Worm (Caenorhabditis elegans) whole organism, young adult: ENCODE measurements around the gene mrps-18B.

Experiments used
- B0019.2 ChIP-seq: fragments of 200-800 bp; sonication (Bioruptor generic); conservative IDR thresholded peaks from 2 replicates; pipeline ENCODE4 v1.3.6; 2022; ENCODE audit warnings: missing genetic modification reagents, missing genetic modification characterization, missing compliant biosample characterization
- B0261.1 ChIP-seq: sonication (generic microtip); optimal IDR thresholded peaks from 2 replicates; lab custom pipeline; 2016; ENCODE audit warnings: mild to moderate bottlenecking, missing genetic modification characterization, moderate library complexity, missing compliant biosample characterization
- C17E4.6 ChIP-seq: fragments of 200-800 bp; sonication (Bioruptor generic); IDR thresholded peaks from 2 replicates; pipeline ENCODE4 v1.3.6; 2022; ENCODE audit warnings: missing genetic modification reagents, missing genetic modification characterization, missing compliant biosample characterization
- F10E7.11 ChIP-seq: sonication (generic microtip); optimal IDR thresholded peaks from 2 replicates; lab custom pipeline; 2017; ENCODE audit warnings: mild to moderate bottlenecking, missing genetic modification characterization, moderate library complexity, missing compliant biosample characterization
- F22D6.2 ChIP-seq: sonication (generic microtip); optimal IDR thresholded peaks from 2 replicates; lab custom pipeline; 2016; ENCODE audit warnings: mild to moderate bottlenecking, missing genetic modification characterization, missing compliant biosample characterization
- F23B12.7 ChIP-seq: sonication (generic microtip); optimal IDR thresholded peaks from 2 replicates; lab custom pipeline; 2017; ENCODE audit warnings: missing genetic modification characterization, mild to moderate bottlenecking, missing compliant biosample characterization, antibody characterized with exemption, moderate library complexity; ENCODE audit not compliant: insufficient read depth
- F33H1.4 ChIP-seq: fragments of 200-800 bp; sonication (Bioruptor generic); IDR thresholded peaks from 2 replicates; pipeline ENCODE4 v1.3.6; 2022; ENCODE audit warnings: missing genetic modification reagents, missing genetic modification characterization, missing compliant biosample characterization
- F37B4.10 ChIP-seq: fragments of 200-800 bp; sonication (Bioruptor generic); IDR thresholded peaks from 2 replicates; pipeline ENCODE4 v1.3.6; 2022; ENCODE audit warnings: missing genetic modification characterization, missing compliant biosample characterization
- F52B5.7 ChIP-seq: sonication (generic microtip); optimal IDR thresholded peaks from 2 replicates; lab custom pipeline; 2016; ENCODE audit warnings: mild to moderate bottlenecking, missing genetic modification characterization, missing compliant biosample characterization
- F55B11.4 ChIP-seq: sonication (generic microtip); optimal IDR thresholded peaks from 2 replicates; lab custom pipeline; 2016; ENCODE audit warnings: missing compliant biosample characterization, missing genetic modification characterization, borderline replicate concordance; ENCODE audit not compliant: insufficient read depth
- F57A8.1 ChIP-seq: fragments of 200-800 bp; sonication (Bioruptor generic); optimal IDR thresholded peaks from 2 replicates; lab custom pipeline; 2018; ENCODE audit warnings: mild to moderate bottlenecking, missing genetic modification characterization, moderate library complexity, missing compliant biosample characterization
- ZK185.1 ChIP-seq: sonication (generic microtip); optimal IDR thresholded peaks from 2 replicates; lab custom pipeline; 2016; ENCODE audit warnings: mild to moderate bottlenecking, missing genetic modification characterization, missing compliant biosample characterization; ENCODE audit not compliant: poor library complexity, severe bottlenecking
- atf-7 ChIP-seq: sonication (generic microtip); optimal IDR thresholded peaks from 2 replicates; lab custom pipeline; 2017; ENCODE audit warnings: mild to moderate bottlenecking, missing genetic modification characterization, missing compliant biosample characterization
- athp-1 ChIP-seq: sonication (generic microtip); optimal IDR thresholded peaks from 2 replicates; lab custom pipeline; 2017; ENCODE audit warnings: mild to moderate bottlenecking, missing genetic modification characterization, missing compliant biosample characterization
- attf-3 ChIP-seq: fragments of 200-800 bp; sonication (Bioruptor generic); conservative IDR thresholded peaks from 2 replicates; pipeline ENCODE4 v1.3.6; 2022; ENCODE audit warnings: missing genetic modification reagents, missing genetic modification characterization, missing compliant biosample characterization
- attf-6 ChIP-seq: fragments of 200-800 bp; sonication (Bioruptor generic); IDR thresholded peaks from 2 replicates; pipeline ENCODE4 v1.3.6; 2022; ENCODE audit warnings: missing genetic modification reagents, missing genetic modification characterization, missing compliant biosample characterization
- ccch-3 ChIP-seq: fragments of 200-800 bp; sonication (Bioruptor generic); optimal IDR thresholded peaks from 2 replicates; lab custom pipeline; 2018; ENCODE audit warnings: mild to moderate bottlenecking, missing genetic modification characterization, missing compliant biosample characterization
- ceh-27 ChIP-seq: fragments of 200-800 bp; sonication (Bioruptor generic); optimal IDR thresholded peaks from 2 replicates; lab custom pipeline; 2018; ENCODE audit warnings: mild to moderate bottlenecking, missing genetic modification characterization, moderate library complexity, missing compliant biosample characterization
- ceh-79 ChIP-seq: sonication (generic microtip); optimal IDR thresholded peaks from 2 replicates; lab custom pipeline; 2017; ENCODE audit warnings: mild to moderate bottlenecking, missing genetic modification characterization, missing compliant biosample characterization
- ceh-91 ChIP-seq: fragments of 200-800 bp; sonication (Bioruptor generic); IDR thresholded peaks from 2 replicates; pipeline ENCODE4 v1.3.6; 2022; ENCODE audit warnings: missing genetic modification reagents, missing genetic modification characterization, missing compliant biosample characterization
- dox-1 ChIP-seq: fragments of 200-800 bp; sonication (Bioruptor generic); IDR thresholded peaks from 2 replicates; pipeline ENCODE4 v1.3.6; 2022; ENCODE audit warnings: missing genetic modification reagents, missing genetic modification characterization, missing compliant biosample characterization
- dpl-1 ChIP-seq: fragments of 150-350 bp; optimal IDR thresholded peaks from 2 replicates; lab custom pipeline; 2014; ENCODE audit warnings: missing biosample characterization, missing genetic modification reagents, missing genetic modification characterization
- egrh-3 ChIP-seq: fragments of 200-800 bp; sonication (Bioruptor generic); IDR thresholded peaks from 2 replicates; pipeline ENCODE4 v1.3.6; 2022; ENCODE audit warnings: missing genetic modification reagents, missing genetic modification characterization, missing compliant biosample characterization
- ekl-4 ChIP-seq: fragments of 200-800 bp; sonication (Bioruptor generic); IDR thresholded peaks from 2 replicates; pipeline ENCODE4 v1.3.6; 2022; ENCODE audit warnings: missing genetic modification reagents, missing genetic modification characterization, missing compliant biosample characterization
- him-1 ChIP-seq: sonication (generic microtip); optimal IDR thresholded peaks from 2 replicates; lab custom pipeline; 2016; ENCODE audit warnings: missing genotype, missing genetic modification reagents, missing genetic modification characterization, missing compliant biosample characterization
- hlh-26 ChIP-seq: fragments of 200-800 bp; sonication (Bioruptor generic); conservative IDR thresholded peaks from 2 replicates; pipeline ENCODE4 v1.3.6; 2022; ENCODE audit warnings: missing genetic modification reagents, missing genetic modification characterization, missing compliant biosample characterization
- hmg-1.2 ChIP-seq: fragments of 200-800 bp; sonication (Bioruptor generic); IDR thresholded peaks from 2 replicates; pipeline ENCODE4 v1.3.6; 2022; ENCODE audit warnings: missing genetic modification reagents, missing genetic modification characterization, missing compliant biosample characterization
- let-526 ChIP-seq: fragments of 200-800 bp; sonication (Bioruptor generic); IDR thresholded peaks from 2 replicates; pipeline ENCODE4 v1.3.6; 2022; ENCODE audit warnings: missing genetic modification reagents, missing genetic modification characterization, missing compliant biosample characterization
- lin-40 ChIP-seq: sonication (generic microtip); optimal IDR thresholded peaks from 2 replicates; lab custom pipeline; 2016; ENCODE audit warnings: missing genetic modification characterization, mild to moderate bottlenecking, missing compliant biosample characterization, missing genotype, missing genetic modification reagents
- lin-54 ChIP-seq: fragments of 200-800 bp; sonication (Bioruptor generic); optimal IDR thresholded peaks from 2 replicates; lab custom pipeline; 2018; ENCODE audit warnings: mild to moderate bottlenecking, missing genetic modification characterization, missing compliant biosample characterization
- lir-1 ChIP-seq: fragments of 200-800 bp; sonication (Bioruptor generic); conservative IDR thresholded peaks from 2 replicates; pipeline ENCODE4 v1.3.6; 2022; ENCODE audit warnings: missing genetic modification reagents, missing genetic modification characterization, missing compliant biosample characterization
- madf-3 ChIP-seq: fragments of 200-800 bp; sonication (Bioruptor generic); IDR thresholded peaks from 2 replicates; pipeline ENCODE4 v1.3.6; 2022; ENCODE audit warnings: missing genetic modification reagents, missing genetic modification characterization, missing compliant biosample characterization
- madf-8 ChIP-seq: fragments of 200-800 bp; sonication (Bioruptor generic); conservative IDR thresholded peaks from 2 replicates; pipeline ENCODE4 v1.3.6; 2022; ENCODE audit warnings: missing genetic modification reagents, missing genetic modification characterization, missing compliant biosample characterization
- mes-4 ChIP-seq: sonication (generic microtip); optimal IDR thresholded peaks from 2 replicates; lab custom pipeline; 2016; ENCODE audit warnings: missing genotype, missing genetic modification characterization, missing compliant biosample characterization
- nfyb-1 ChIP-seq: fragments of 200-800 bp; sonication (Bioruptor generic); IDR thresholded peaks from 2 replicates; pipeline ENCODE4 v1.3.6; 2022; ENCODE audit warnings: missing genetic modification reagents, missing genetic modification characterization, missing compliant biosample characterization
- nhr-120 ChIP-seq: fragments of 200-800 bp; sonication (Bioruptor generic); IDR thresholded peaks from 2 replicates; pipeline ENCODE4 v1.3.6; 2022; ENCODE audit warnings: missing genetic modification characterization, missing compliant biosample characterization
- nhr-179 ChIP-seq: sonication (generic microtip); optimal IDR thresholded peaks from 2 replicates; lab custom pipeline; 2016; ENCODE audit warnings: mild to moderate bottlenecking, missing genetic modification characterization, missing compliant biosample characterization
- nhr-27 ChIP-seq: fragments of 200-800 bp; sonication (Bioruptor generic); optimal IDR thresholded peaks from 2 replicates; lab custom pipeline; 2018; ENCODE audit warnings: mild to moderate bottlenecking, missing genetic modification characterization, moderate library complexity, missing compliant biosample characterization
- repo-1 ChIP-seq: sonication (generic microtip); optimal IDR thresholded peaks from 2 replicates; lab custom pipeline; 2017; ENCODE audit warnings: mild to moderate bottlenecking, missing genetic modification characterization, missing compliant biosample characterization
- snpc-1.3 ChIP-seq: sonication (generic microtip); optimal IDR thresholded peaks from 2 replicates; lab custom pipeline; 2017; ENCODE audit warnings: missing genetic modification characterization, mild to moderate bottlenecking, missing compliant biosample characterization, antibody characterized with exemption, moderate library complexity, missing genotype, missing genetic modification reagents; ENCODE audit not compliant: insufficient read depth
- tlf-1 ChIP-seq: fragments of 200-800 bp; sonication (Bioruptor generic); optimal IDR thresholded peaks from 2 replicates; lab custom pipeline; 2018; ENCODE audit warnings: mild to moderate bottlenecking, missing genetic modification characterization, missing compliant biosample characterization
- unc-62 ChIP-seq: fragments of 150-350 bp; optimal IDR thresholded peaks from 2 replicates; lab custom pipeline; 2014; ENCODE audit warnings: missing biosample characterization, missing genetic modification reagents, missing genetic modification characterization
- zim-3 ChIP-seq: sonication (generic microtip); optimal IDR thresholded peaks from 2 replicates; lab custom pipeline; 2017; ENCODE audit warnings: mild to moderate bottlenecking, missing genetic modification characterization, moderate library complexity, missing compliant biosample characterization
- ztf-18 ChIP-seq: sonication (generic microtip); optimal IDR thresholded peaks from 2 replicates; lab custom pipeline; 2016; ENCODE audit warnings: missing genotype, mild to moderate bottlenecking, missing genetic modification characterization, missing compliant biosample characterization
- ztf-25 ChIP-seq: fragments of 200-800 bp; sonication (Bioruptor generic); IDR thresholded peaks from 2 replicates; pipeline ENCODE4 v1.3.6; 2022; ENCODE audit warnings: missing genetic modification reagents, missing genetic modification characterization, missing compliant biosample characterization
- ztf-26 ChIP-seq: sonication (generic microtip); optimal IDR thresholded peaks from 2 replicates; lab custom pipeline; 2017; ENCODE audit warnings: missing genetic modification characterization, missing compliant biosample characterization
- ztf-3 ChIP-seq: fragments of 200-800 bp; sonication (Bioruptor generic); optimal IDR thresholded peaks from 2 replicates; lab custom pipeline; 2018; ENCODE audit warnings: mild to moderate bottlenecking, missing genetic modification characterization, missing compliant biosample characterization

Gene mrps-18B

ce11 chrII:8569038-8569977 lies 43.8 kb downstream of the mrps-18B start, which contains the start of the genes col-38 and rpl-5:
Gene col-38 (minus strand): TSS chrII:8569088.
Gene rpl-5 (plus strand): TSS chrII:8569927.
- TF ChIP-seq attf-6 (GFP tag; lab: Robert Waterston, UW) (no peak), F57A8.1 (GFP tag; lab: Kevin White, UChicago) (no peak), ztf-26 (tag; lab: Kevin White, UChicago) (peak; percentile 29), ceh-79 (tag; lab: Kevin White, UChicago) (no peak), lin-54 (peak; percentile 98), lir-1 (GFP tag; lab: Robert Waterston, UW) (no peak), zim-3 (tag; lab: Kevin White, UChicago) (no peak), F37B4.10 (GFP tag; lab: Robert Waterston, UW) (no peak), atf-7 (tag; lab: Kevin White, UChicago) (no peak), dox-1 (GFP tag; lab: Robert Waterston, UW) (peak; percentile 83), ekl-4 (GFP tag; lab: Robert Waterston, UW) (peak; percentile 81), hmg-1.2 (GFP tag; lab: Robert Waterston, UW) (peak; percentile 62), dpl-1 (GFP tag; lab: Kevin White, UChicago) (peak; percentile 87), snpc-1.3 (tag; lab: Kevin White, UChicago) (peak; percentile 91), F10E7.11 (tag; lab: Kevin White, UChicago) (no peak), tlf-1 (peak; percentile 64), madf-8 (GFP tag; lab: Robert Waterston, UW) (peak; percentile 65), him-1 (peak; percentile 25), ztf-18 (peak; percentile 43), B0261.1 (no peak), F55B11.4 (no peak), nhr-179 (tag; lab: Kevin White, UChicago) (no peak), ZK185.1 (tag; lab: Kevin White, UChicago) (peak; percentile 58), ceh-27 (GFP tag; lab: Kevin White, UChicago) (peak; percentile 83), lin-40 (peak; percentile 56), ztf-25 (GFP tag; lab: Robert Waterston, UW) (no peak), repo-1 (tag; lab: Kevin White, UChicago) (no peak), B0019.2 (GFP tag; lab: Robert Waterston, UW) (0 out of 2 replicates have a peak, but pooled peaks have one; percentile 27), C17E4.6 (GFP tag; lab: Robert Waterston, UW) (no peak), nhr-120 (GFP tag; lab: Robert Waterston, UW) (no peak), unc-62 (no peak), let-526 (GFP tag; lab: Robert Waterston, UW) (no peak), madf-3 (peak; percentile 39; the same call in 1 of the 2 replicates), athp-1 (tag; lab: Kevin White, UChicago) (peak; percentile 56), F23B12.7 (tag; lab: Kevin White, UChicago) (peak; percentile 96), ccch-3 (GFP tag; lab: Kevin White, UChicago) (no peak), attf-3 (GFP tag; lab: Robert Waterston, UW) (peak; percentile 64), ceh-91 (GFP tag; lab: Robert Waterston, UW) (peak; percentile 72), egrh-3 (GFP tag; lab: Robert Waterston, UW) (no peak), mes-4 (tag; lab: Kevin White, UChicago) (no peak), hlh-26 (no peak), ztf-3 (GFP tag; lab: Kevin White, UChicago) (no peak), nhr-27 (tag; lab: Kevin White, UChicago) (no peak), F52B5.7 (tag; lab: Kevin White, UChicago) (no peak), F22D6.2 (tag; lab: Kevin White, UChicago) (no peak), F33H1.4 (peak; percentile 79), nfyb-1 (GFP tag; lab: Robert Waterston, UW) (0 out of 2 replicates have a peak, but pooled peaks have one; percentile 59)
